Fruit fly (Drosophila melanogaster) S2 (cell line): ENCODE data around the gene CG8565.

Source experiments
- CG8478 ChIP-seq: fragments of >200 bp; optimal IDR thresholded peaks from 2 replicates; lab custom pipeline; 2018
- CTCF ChIP-seq, 2 experiments: fragments of >200 bp; optimal IDR thresholded peaks; 2 replicates each; lab custom pipeline; 2018

- TF ChIP-seq CG8478 (no peak), CTCF (optimal IDR thresholded peaks at IDR 0.05; lab: Kevin White, UChicago) (no peak)
These were observed 29.3 kb downstream of the CG8565 start for dm6 chrX:15866799-15867412.
